Worm (Caenorhabditis elegans) whole organism, L1 larva: ENCODE measurements around the gene sri-29.

Experiments used
- C04F5.9 ChIP-seq: sonication (generic microtip); optimal IDR thresholded peaks from 2 replicates; lab custom pipeline; 2016; ENCODE audit warnings: missing genetic modification characterization, missing compliant biosample characterization
- C34B4.2 ChIP-seq: sonication (generic microtip); optimal IDR thresholded peaks from 2 replicates; lab custom pipeline; 2017; ENCODE audit warnings: mild to moderate bottlenecking, missing genetic modification characterization, missing compliant biosample characterization
- F16B12.6 ChIP-seq: fragments of 150-350 bp; optimal IDR thresholded peaks from 2 replicates; lab custom pipeline; 2014; ENCODE audit warnings: missing biosample characterization, missing genetic modification characterization
- Y116A8C.19 ChIP-seq: sonication (generic microtip); optimal IDR thresholded peaks from 2 replicates; lab custom pipeline; 2016; ENCODE audit warnings: missing compliant biosample characterization, missing genetic modification characterization, borderline replicate concordance
- aha-1 ChIP-seq: fragments of 150-350 bp; optimal IDR thresholded peaks from 2 replicates; lab custom pipeline; 2014; ENCODE audit warnings: missing biosample characterization, missing genetic modification characterization
- alr-1 ChIP-seq: fragments of 200-800 bp; sonication (Bioruptor generic); optimal IDR thresholded peaks from 2 replicates; lab custom pipeline; 2018; ENCODE audit warnings: borderline replicate concordance, mild to moderate bottlenecking, missing genetic modification characterization, missing compliant biosample characterization
- aly-2 ChIP-seq: fragments of 150-350 bp; optimal IDR thresholded peaks from 2 replicates; lab custom pipeline; 2014; ENCODE audit warnings: missing biosample characterization, missing genetic modification characterization
- ama-1 ChIP-seq: fragments of 150-350 bp; optimal IDR thresholded peaks from 2 replicates; lab custom pipeline; 2014
- ceh-82 ChIP-seq, 3 experiments: fragments of 150-350 bp in 1 of 3; sonication (generic microtip) in 2 of 3; optimal IDR thresholded peaks; 2 replicates each; lab custom pipeline; 2014 to 2017; ENCODE audit warnings: missing biosample characterization in 3 of 3, missing genetic modification characterization in 3 of 3
- ceh-88 ChIP-seq: fragments of 200-800 bp; sonication (Bioruptor generic); IDR thresholded peaks from 2 replicates; pipeline ENCODE4 v1.3.6; 2022; ENCODE audit warnings: missing genetic modification characterization, missing compliant biosample characterization
- ceh-90 ChIP-seq: sonication (generic microtip); optimal IDR thresholded peaks from 2 replicates; lab custom pipeline; 2016; ENCODE audit warnings: missing genetic modification characterization, missing compliant biosample characterization
- ces-1 ChIP-seq: fragments of 150-350 bp; optimal IDR thresholded peaks from 2 replicates; lab custom pipeline; 2014; ENCODE audit warnings: missing biosample characterization, missing genetic modification reagents, missing genetic modification characterization
- dpl-1 ChIP-seq, 3 experiments: fragments of 150-350 bp in 2 of 3; sonication (generic microtip) in 1 of 3; optimal IDR thresholded peaks; 2 replicates each; lab custom pipeline; 2014 to 2017; ENCODE audit warnings: missing biosample characterization in 3 of 3, missing genetic modification characterization in 3 of 3, missing genetic modification reagents in 3 of 3
- dsc-1 ChIP-seq: sonication (generic microtip); optimal IDR thresholded peaks from 2 replicates; lab custom pipeline; 2016; ENCODE audit warnings: mild to moderate bottlenecking, missing genetic modification characterization, missing compliant biosample characterization
- efl-1 ChIP-seq, 4 experiments: fragments of 150-350 bp; optimal IDR thresholded peaks in 3 of 4; peaks in 1 of 4; 1 replicate in 1 of 4; 2 replicates in 3 of 4; lab custom pipeline; 2014; ENCODE audit warnings: missing biosample characterization in 2 of 4, missing genetic modification characterization in 2 of 4, missing genetic modification reagents in 2 of 4
- ets-5 ChIP-seq: fragments of 200-800 bp; sonication (Bioruptor generic); IDR thresholded peaks from 2 replicates; pipeline ENCODE4 v1.3.6; 2022; ENCODE audit warnings: missing genetic modification characterization, missing compliant biosample characterization
- fkh-4 ChIP-seq: sonication (generic microtip); optimal IDR thresholded peaks from 2 replicates; lab custom pipeline; 2016; ENCODE audit warnings: missing compliant biosample characterization, missing genetic modification characterization, borderline replicate concordance
- fkh-8 ChIP-seq: sonication (generic microtip); optimal IDR thresholded peaks from 2 replicates; lab custom pipeline; 2016; ENCODE audit warnings: mild to moderate bottlenecking, missing genetic modification characterization, missing compliant biosample characterization
- hlh-17 ChIP-seq: fragments of 200-800 bp; sonication (Bioruptor generic); optimal IDR thresholded peaks from 2 replicates; lab custom pipeline; 2018; ENCODE audit warnings: missing genetic modification characterization, mild to moderate bottlenecking, missing compliant biosample characterization, moderate library complexity, borderline replicate concordance
- hlh-4 ChIP-seq: sonication (generic microtip); optimal IDR thresholded peaks from 2 replicates; lab custom pipeline; 2016; ENCODE audit warnings: mild to moderate bottlenecking, missing genetic modification characterization, missing compliant biosample characterization
- isw-1 ChIP-seq: fragments of 200-800 bp; sonication (Bioruptor generic); IDR thresholded peaks from 2 replicates; pipeline ENCODE4 v1.3.6; 2022; ENCODE audit warnings: missing genetic modification characterization, missing compliant biosample characterization
- lin-13 ChIP-seq: fragments of 150-350 bp; optimal IDR thresholded peaks from 2 replicates; lab custom pipeline; 2014; ENCODE audit warnings: missing biosample characterization, missing genetic modification reagents, missing genetic modification characterization
- lin-14 ChIP-seq: fragments of 200-800 bp; sonication (Bioruptor generic); optimal IDR thresholded peaks from 2 replicates; lab custom pipeline; 2018; ENCODE audit warnings: mild to moderate bottlenecking, missing genetic modification characterization, moderate library complexity, missing compliant biosample characterization
- lin-15B ChIP-seq: fragments of 150-350 bp; sonication (generic microtip); optimal IDR thresholded peaks from 3 replicates; lab custom pipeline; 2014; ENCODE audit warnings: missing biosample characterization, missing genetic modification characterization
- lir-3 ChIP-seq: sonication (generic microtip); optimal IDR thresholded peaks from 2 replicates; lab custom pipeline; 2016; ENCODE audit warnings: mild to moderate bottlenecking, missing genetic modification characterization, moderate library complexity, missing compliant biosample characterization; ENCODE audit not compliant: poor library complexity
- nhr-19 ChIP-seq: fragments of 200-800 bp; sonication (Bioruptor generic); conservative IDR thresholded peaks from 2 replicates; pipeline ENCODE4 v1.3.6; 2022; ENCODE audit warnings: missing genetic modification characterization, missing compliant biosample characterization
- nhr-20 ChIP-seq: sonication (generic microtip); optimal IDR thresholded peaks from 2 replicates; lab custom pipeline; 2016; ENCODE audit warnings: mild to moderate bottlenecking, missing genetic modification characterization, missing compliant biosample characterization
- nhr-237 ChIP-seq: fragments of 150-350 bp; optimal IDR thresholded peaks from 2 replicates; lab custom pipeline; 2014; ENCODE audit warnings: missing biosample characterization, missing genetic modification characterization
- nhr-76 ChIP-seq: sonication (generic microtip); optimal IDR thresholded peaks from 2 replicates; lab custom pipeline; 2017; ENCODE audit warnings: missing biosample characterization, missing genetic modification characterization
- nhr-77 ChIP-seq: fragments of 150-350 bp; optimal IDR thresholded peaks from 2 replicates; lab custom pipeline; 2014; ENCODE audit warnings: missing biosample characterization, missing genetic modification characterization
- nhr-85 ChIP-seq: sonication (generic microtip); peaks from one replicate; lab custom pipeline; 2016; ENCODE audit warnings: missing genetic modification characterization, inconsistent platforms, missing compliant biosample characterization
- nhr-90 ChIP-seq: sonication (generic microtip); optimal IDR thresholded peaks from 2 replicates; lab custom pipeline; 2016; ENCODE audit warnings: mild to moderate bottlenecking, missing genetic modification characterization, missing compliant biosample characterization; ENCODE audit not compliant: poor library complexity
- rnt-1 ChIP-seq: sonication (generic microtip); optimal IDR thresholded peaks from 2 replicates; lab custom pipeline; 2016; ENCODE audit warnings: mild to moderate bottlenecking, missing genetic modification characterization, moderate library complexity, missing compliant biosample characterization
- snpc-4 ChIP-seq: fragments of 150-350 bp; optimal IDR thresholded peaks from 2 replicates; lab custom pipeline; 2014; ENCODE audit warnings: missing biosample characterization, missing genetic modification characterization
- sox-4 ChIP-seq: sonication (generic microtip); optimal IDR thresholded peaks from 2 replicates; lab custom pipeline; 2016; ENCODE audit warnings: missing genetic modification characterization, missing compliant biosample characterization
- sptf-1 ChIP-seq: fragments of 150-350 bp; optimal IDR thresholded peaks from 2 replicates; lab custom pipeline; 2014; ENCODE audit warnings: missing biosample characterization, missing genetic modification characterization
- swsn-7 ChIP-seq: sonication (generic microtip); optimal IDR thresholded peaks from 2 replicates; lab custom pipeline; 2016; ENCODE audit warnings: missing genetic modification characterization, missing compliant biosample characterization
- unc-86 ChIP-seq: sonication (generic microtip); optimal IDR thresholded peaks from 2 replicates; lab custom pipeline; 2016; ENCODE audit warnings: missing genetic modification characterization, missing compliant biosample characterization
- unc-98 ChIP-seq: fragments of 200-800 bp; sonication (Bioruptor generic); IDR thresholded peaks from 2 replicates; pipeline ENCODE4 v1.3.6; 2022; ENCODE audit warnings: missing genetic modification characterization, missing compliant biosample characterization
- vab-15 ChIP-seq: sonication (generic microtip); optimal IDR thresholded peaks from 2 replicates; lab custom pipeline; 2017; ENCODE audit warnings: missing genotype, mild to moderate bottlenecking, missing genetic modification characterization, missing compliant biosample characterization
- xbp-1 ChIP-seq: sonication (generic microtip); optimal IDR thresholded peaks from 2 replicates; lab custom pipeline; 2016; ENCODE audit warnings: missing genetic modification characterization, missing compliant biosample characterization
- zag-1 ChIP-seq: fragments of 150-350 bp; optimal IDR thresholded peaks from 2 replicates; lab custom pipeline; 2014; ENCODE audit warnings: missing biosample characterization, missing genetic modification characterization
- zip-4 ChIP-seq: fragments of 200-800 bp; sonication (Bioruptor generic); optimal IDR thresholded peaks from 2 replicates; lab custom pipeline; 2018; ENCODE audit warnings: mild to moderate bottlenecking, missing genetic modification characterization, moderate library complexity, missing compliant biosample characterization
- ztf-11 ChIP-seq, 2 experiments: sonication (generic microtip); optimal IDR thresholded peaks; 2 replicates each; lab custom pipeline; 2016 to 2017; ENCODE audit warnings: missing genetic modification characterization in 2 of 2, missing biosample characterization in 1 of 2, missing compliant biosample characterization in 1 of 2

The sri-29 gene

DNA sequence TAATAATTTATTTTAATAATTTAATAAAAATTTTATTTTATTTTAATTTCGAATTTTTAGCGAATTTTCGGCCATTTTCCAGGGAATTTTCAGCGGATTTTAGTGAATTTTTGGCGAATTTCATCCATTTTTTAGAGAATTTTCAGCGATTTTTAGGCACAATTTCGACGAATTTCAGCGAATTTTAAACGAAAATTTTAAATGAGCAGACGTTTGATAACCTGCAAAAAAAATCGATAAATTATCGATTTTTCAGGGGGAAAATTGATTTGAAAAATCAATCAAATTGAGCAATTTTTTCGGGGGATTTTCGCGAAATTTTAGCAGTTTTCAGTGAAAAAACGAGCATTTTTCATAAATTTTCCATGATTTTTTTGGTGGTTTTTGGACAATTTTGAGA lies 24.5 kb downstream of the sri-29 start:
- TF ChIP-seq efl-1 (optimal IDR thresholded peaks at IDR 0.05; lab: Kevin White, UChicago): no peak
- TF ChIP-seq efl-1 (GFP tag; optimal IDR thresholded peaks at IDR 0.05 in 1 of 2; lab: Kevin White, UChicago): peak in 1 of 2 experiments; percentile 7
- no peak for TF ChIP-seq nhr-19
- no peak for TF ChIP-seq C34B4.2 (tag; lab: Kevin White, UChicago)
- no peak for TF ChIP-seq Y116A8C.19 (tag; lab: Kevin White, UChicago)
- TF ChIP-seq, all 84 proteins: peak for 1

DNA sequence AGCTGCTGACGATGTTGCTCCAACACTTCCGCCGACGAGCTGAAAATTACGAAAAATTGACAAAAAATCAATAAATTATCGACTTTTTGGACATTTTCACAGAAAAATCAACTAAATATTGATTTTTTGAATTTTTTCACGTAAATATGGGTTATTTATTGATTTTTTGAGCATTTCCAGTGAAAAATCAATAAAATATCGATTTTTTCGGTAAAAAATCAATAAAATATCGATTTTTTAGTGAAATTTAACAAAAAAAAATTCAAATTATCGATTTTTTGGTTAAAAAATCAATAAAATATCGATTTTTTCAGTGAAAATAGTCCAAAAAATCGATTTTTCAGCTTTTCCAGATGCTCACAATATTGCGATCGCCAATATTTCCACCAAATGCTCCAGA lies 26.1 kb downstream of the sri-29 start:
- TF ChIP-seq lin-15B: no peak
- no peak for TF ChIP-seq vab-15 (tag; lab: Kevin White, UChicago)

DNA sequence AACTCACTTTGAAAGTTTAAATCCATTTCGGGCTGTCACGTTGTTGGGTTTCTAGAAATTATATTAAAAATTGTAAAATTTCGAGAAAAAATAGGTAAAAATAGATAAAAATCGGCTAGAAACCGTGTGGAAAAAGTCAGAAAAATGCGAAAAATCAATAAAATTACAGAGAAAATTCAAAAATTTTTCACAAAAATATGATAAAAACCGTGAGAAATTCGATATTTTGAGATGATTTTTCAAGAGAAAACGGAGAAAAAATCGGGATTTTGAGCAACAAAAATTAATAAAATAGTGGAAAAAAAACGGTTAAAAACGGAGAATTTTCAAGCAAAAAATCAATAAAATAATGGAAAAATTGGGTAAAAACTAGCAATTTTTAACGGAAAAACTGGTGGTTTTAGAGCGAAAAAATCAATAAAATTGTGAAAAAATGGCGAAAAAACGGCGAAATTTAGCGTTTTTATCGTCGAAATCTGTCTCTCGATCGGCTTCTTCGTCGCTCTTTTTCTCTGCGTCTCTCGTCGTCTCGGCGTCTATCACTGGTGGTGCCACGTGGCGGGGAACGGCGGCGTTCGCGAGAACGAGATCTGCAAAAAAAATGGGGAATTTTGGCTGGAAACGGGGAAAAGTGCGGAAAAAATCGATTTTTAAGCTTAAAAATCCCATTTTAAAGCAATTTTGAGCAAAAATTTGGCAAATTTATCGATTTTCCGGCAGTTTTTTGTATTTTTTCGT lies 27.1 kb downstream of the sri-29 start, which contains the start of gene Y25C1A.7:
Gene Y25C1A.7 (minus strand): TSS at position 51 of the 738 bp plus-strand sequence.
- TF ChIP-seq efl-1 (optimal IDR thresholded peaks at IDR 0.05; lab: Kevin White, UChicago): no peak
- peak in 1 of 2 experiments; percentile 12 for TF ChIP-seq efl-1 (GFP tag; optimal IDR thresholded peaks at IDR 0.05 in 1 of 2; lab: Kevin White, UChicago)
- no peak for TF ChIP-seq ceh-82 (tag; optimal IDR thresholded peaks at IDR 0.05; lab: Kevin White, UChicago)
- TF ChIP-seq nhr-85: peak; percentile 12
- TF ChIP-seq alr-1: no peak
- TF ChIP-seq lin-14 (GFP tag; lab: Kevin White, UChicago): no peak
- no peak for TF ChIP-seq lin-15B
- TF ChIP-seq swsn-7 (tag; lab: Kevin White, UChicago): no peak

DNA sequence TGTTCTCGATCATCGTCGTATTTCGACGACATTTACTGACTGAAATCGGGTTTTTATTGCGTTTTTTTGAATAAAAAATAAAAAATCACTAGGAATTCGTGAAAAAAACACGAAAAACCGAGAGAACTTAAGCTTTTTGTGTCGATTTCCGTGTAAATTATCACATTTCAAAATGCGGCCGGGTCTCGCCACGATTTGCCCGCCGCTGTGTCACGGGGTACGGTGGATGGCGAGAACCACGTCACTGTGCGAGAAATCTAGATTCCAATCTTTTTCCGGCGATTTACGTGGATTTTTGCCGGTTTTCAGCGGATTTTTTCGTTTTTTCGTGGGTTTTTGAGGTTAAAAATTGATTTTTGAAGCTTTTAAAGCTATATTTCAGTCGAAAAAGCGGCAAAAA lies 32.8 kb downstream of the sri-29 start, which contains the start of gene Y25C1A.8:
Gene Y25C1A.8 (minus strand): TSS at position 45 of the 400 bp plus-strand sequence.
- TF ChIP-seq ceh-88 (GFP tag; lab: Robert Waterston, UW) (peak; percentile 58), ztf-11 (tag; optimal IDR thresholded peaks at IDR 0.05; lab: Kevin White, UChicago) (peak; percentile 26 to 85), sox-4 (tag; lab: Kevin White, UChicago) (peak; percentile 72), hlh-17 (GFP tag; lab: Kevin White, UChicago) (no peak), dsc-1 (tag; lab: Kevin White, UChicago) (no peak), ama-1 (lab: Kevin White, UChicago) (peak; percentile 23), vab-15 (tag; lab: Kevin White, UChicago) (peak; percentile 79), sptf-1 (tag; lab: Kevin White, UChicago) (no peak), rnt-1 (tag; lab: Kevin White, UChicago) (peak; percentile 98), zag-1 (no peak), snpc-4 (peak; percentile 78), xbp-1 (tag; lab: Kevin White, UChicago) (peak; percentile 99), ceh-90 (tag; lab: Kevin White, UChicago) (peak; percentile 42), fkh-4 (tag; lab: Kevin White, UChicago) (peak; percentile 60), isw-1 (GFP tag; lab: Robert Waterston, UW) (peak; percentile 90), lir-3 (tag; lab: Kevin White, UChicago) (no peak), unc-98 (0 out of 2 replicates have a peak, but pooled peaks have one; percentile 47), nhr-19 (peak; percentile 91), C34B4.2 (tag; lab: Kevin White, UChicago) (peak; percentile 78), dpl-1 (GFP tag; optimal IDR thresholded peaks at IDR 0.05; lab: Kevin White, UChicago) (peak; percentile 73 to 85 (median 84)), F16B12.6 (peak; percentile 67), unc-86 (tag; lab: Kevin White, UChicago) (peak; percentile 90), nhr-76 (tag; lab: Kevin White, UChicago) (peak; percentile 31), ets-5 (GFP tag; lab: Robert Waterston, UW) (no peak), nhr-237 (tag; lab: Kevin White, UChicago) (peak; percentile 49), C04F5.9 (tag; lab: Kevin White, UChicago) (peak; percentile 100), lin-13 (GFP tag; lab: Kevin White, UChicago) (peak; percentile 87), nhr-20 (tag; lab: Kevin White, UChicago) (no peak), nhr-77 (tag; lab: Kevin White, UChicago) (peak; percentile 56), aha-1 (tag; lab: Kevin White, UChicago) (peak; percentile 48), zip-4 (GFP tag; lab: Kevin White, UChicago) (peak; percentile 87), fkh-8 (tag; lab: Kevin White, UChicago) (peak; percentile 93), nhr-90 (no peak), ces-1 (no peak), efl-1 (optimal IDR thresholded peaks at IDR 0.05; lab: Kevin White, UChicago) (peak; percentile 92 to 95), efl-1 (GFP tag; optimal IDR thresholded peaks at IDR 0.05 in 1 of 2; lab: Kevin White, UChicago) (peak; percentile 80 to 98), hlh-4 (tag; lab: Kevin White, UChicago) (no peak), aly-2 (tag; lab: Kevin White, UChicago) (peak; percentile 58)
